Fruit fly (Drosophila melanogaster): ENCODE measurements around the gene dy.

dy gene

dm6 chrX:11806867-11807747 lies 28.5 kb upstream of the dy start, which contains the start of gene Hsc70-3 (continued):
- peak; percentile 67 for TF ChIP-seq HLH4C (GFP tag; IDR thresholded peaks at IDR 0.05; ENCODE audit: partially characterized antibody)
- no peak for TF ChIP-seq br (optimal IDR thresholded peaks at IDR 0.05)
- TF ChIP-seq emc (GFP tag; optimal IDR thresholded peaks at IDR 0.05): no peak
- TF ChIP-seq ftz-f1 (GFP tag; optimal IDR thresholded peaks at IDR 0.05): peak; percentile 47
- no peak for TF ChIP-seq hkb (optimal IDR thresholded peaks at IDR 0.05)
- peak; percentile 73; the same call in 1 of the 2 replicates for TF ChIP-seq hkb (GFP tag; IDR thresholded peaks at IDR 0.05)
- TF ChIP-seq CG34376 (GFP tag; optimal IDR thresholded peaks at IDR 0.05): peak; percentile 1
- peak; percentile 63 for TF ChIP-seq Dref (GFP tag; IDR thresholded peaks at IDR 0.05)
- 0 out of 3 replicates have a peak, but pooled peaks have one; percentile 49 for TF ChIP-seq CG6791 (GFP tag; IDR thresholded peaks at IDR 0.05; ENCODE audit: partially characterized antibody)
- peak; percentile 18 for TF ChIP-seq CG17912 (GFP tag; optimal IDR thresholded peaks at IDR 0.05)
- TF ChIP-seq CG12391 (tag; optimal IDR thresholded peaks at IDR 0.05): peak; percentile 54
- TF ChIP-seq gcm (GFP tag; optimal IDR thresholded peaks at IDR 0.05): peak; percentile 41
- no peak for TF ChIP-seq CG9437 (GFP tag; optimal IDR thresholded peaks at IDR 0.05)
- no peak for TF ChIP-seq pita (GFP tag; optimal IDR thresholded peaks at IDR 0.05)
- TF ChIP-seq Sox100B (GFP tag; optimal IDR thresholded peaks at IDR 0.05): peak; percentile 16
- TF ChIP-seq D (optimal IDR thresholded peaks at IDR 0.05): no peak
- peak; percentile 1 for TF ChIP-seq D (GFP tag; optimal IDR thresholded peaks at IDR 0.05)
- no peak for TF ChIP-seq Hmr (GFP tag; optimal IDR thresholded peaks at IDR 0.05)
- no peak for TF ChIP-seq bigmax (GFP tag; optimal IDR thresholded peaks at IDR 0.05)
- no peak for TF ChIP-seq CG4282 (GFP tag; optimal IDR thresholded peaks at IDR 0.05)
- no peak for TF ChIP-seq ttk (GFP tag; IDR thresholded peaks at IDR 0.05)
- TF ChIP-seq Ptx1 (GFP tag; IDR thresholded peaks at IDR 0.05): 0 out of 2 replicates have a peak, but pooled peaks have one; percentile 8
- no peak for TF ChIP-seq Rx (GFP tag; IDR thresholded peaks at IDR 0.05)
- TF ChIP-seq ase (GFP tag; IDR thresholded peaks at IDR 0.05): no peak
- peak; percentile 29 for TF ChIP-seq yki (optimal IDR thresholded peaks at IDR 0.05)
- TF ChIP-seq cg (GFP tag; optimal IDR thresholded peaks at IDR 0.05): no peak
- no peak for TF ChIP-seq HLH54F (GFP tag; optimal IDR thresholded peaks at IDR 0.05)
- no peak for TF ChIP-seq CG11085 (GFP tag; IDR thresholded peaks at IDR 0.05)
- no peak for TF ChIP-seq CG9609 (GFP tag; optimal IDR thresholded peaks at IDR 0.05)
- TF ChIP-seq Blimp-1 (GFP tag; optimal IDR thresholded peaks at IDR 0.05): peak; percentile 72
- peak; percentile 57 for TF ChIP-seq Jarid2 (GFP tag; optimal IDR thresholded peaks at IDR 0.05)
- TF ChIP-seq CG31388 (GFP tag; optimal IDR thresholded peaks at IDR 0.05): no peak
- peak; percentile 10 for TF ChIP-seq Deaf1 (tag; optimal IDR thresholded peaks at IDR 0.05)
- no peak; the same call in 1 of the 2 replicates for TF ChIP-seq tna (GFP tag; IDR thresholded peaks at IDR 0.05; ENCODE audit: partially characterized antibody)
- peak; percentile 15 for TF ChIP-seq CG4328 (GFP tag; optimal IDR thresholded peaks at IDR 0.05)
- no peak for TF ChIP-seq CG31224 (GFP tag; IDR thresholded peaks at IDR 0.05)
- TF ChIP-seq inv (GFP tag; IDR thresholded peaks at IDR 0.05; ENCODE audit: partially characterized antibody): peak; percentile 71
- TF ChIP-seq Dip2 (GFP tag; IDR thresholded peaks at IDR 0.05): no peak
- TF ChIP-seq tgo (GFP tag; IDR thresholded peaks at IDR 0.05): no peak
- no peak for TF ChIP-seq wdn (GFP tag; IDR thresholded peaks at IDR 0.05)
- no peak for TF ChIP-seq Dek (tag; optimal IDR thresholded peaks at IDR 0.05)
- TF ChIP-seq CG6254 (GFP tag; optimal IDR thresholded peaks at IDR 0.05): peak; percentile 60
- peak; percentile 33 for TF ChIP-seq grau (tag; optimal IDR thresholded peaks at IDR 0.05)
- TF ChIP-seq Ets97D (GFP tag; optimal IDR thresholded peaks at IDR 0.05): no peak
- TF ChIP-seq repo (GFP tag; optimal IDR thresholded peaks at IDR 0.05): no peak
- TF ChIP-seq Hr78 (GFP tag; optimal IDR thresholded peaks at IDR 0.05): peak in 1 of 2 experiments; percentile 6
- no peak for TF ChIP-seq gcm2 (GFP tag; optimal IDR thresholded peaks at IDR 0.05)
- TF ChIP-seq zf30C (GFP tag; optimal IDR thresholded peaks at IDR 0.05): no peak
- TF ChIP-seq Fer3 (tag; optimal IDR thresholded peaks at IDR 0.05): peak; percentile 3
- TF ChIP-seq hth (optimal IDR thresholded peaks at IDR 0.05): no peak
